Worm (Caenorhabditis elegans): ENCODE data around the gene T20D4.19.

Gene T20D4.19

DNA sequence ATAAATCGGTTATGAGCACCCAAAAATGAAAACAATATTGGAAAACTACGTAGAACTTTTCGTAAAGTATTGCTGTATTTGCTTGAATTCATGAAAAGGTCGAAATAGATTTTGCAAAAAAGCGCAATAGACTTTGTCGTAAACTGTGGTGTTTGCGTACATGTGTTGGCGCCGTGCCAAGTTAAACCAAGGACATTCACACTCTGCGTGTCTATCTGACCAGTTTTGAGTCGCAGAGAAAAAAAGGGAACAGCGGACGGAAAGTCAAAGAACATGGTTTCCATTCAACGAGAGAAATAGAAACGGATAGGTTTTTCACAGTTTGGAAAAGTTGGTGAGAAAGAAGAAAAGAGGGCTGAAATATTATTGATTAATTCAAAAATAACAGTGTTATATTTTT is 40.4 kb downstream of the T20D4.19 start (continued):
- TF ChIP-seq him-1 (tag; optimal IDR thresholded peaks at IDR 0.05) (no peak), K11D2.4 (GFP tag; IDR thresholded peaks at IDR 0.05) (0 out of 2 replicates have a peak, but pooled peaks have one; percentile 66), C06A6.2 (GFP tag; conservative IDR thresholded peaks at IDR 0.05) (peak; percentile 44; the same call in 1 of the 2 replicates), D2030.7 (GFP tag; IDR thresholded peaks at IDR 0.05) (no peak), lin-54 (GFP tag; optimal IDR thresholded peaks at IDR 0.05) (no peak), dox-1 (GFP tag; IDR thresholded peaks at IDR 0.05) (no peak), Y67H2A.10 (GFP tag; conservative IDR thresholded peaks at IDR 0.05) (no peak), aptf-3 (GFP tag; IDR thresholded peaks at IDR 0.05) (no peak), T07F8.4 (tag; optimal IDR thresholded peaks at IDR 0.05) (no peak), B0019.2 (GFP tag; conservative IDR thresholded peaks at IDR 0.05) (no peak), F22D6.2 (tag; optimal IDR thresholded peaks at IDR 0.05) (no peak), lin-26 (GFP tag; IDR thresholded peaks at IDR 0.05) (no peak)

DNA sequence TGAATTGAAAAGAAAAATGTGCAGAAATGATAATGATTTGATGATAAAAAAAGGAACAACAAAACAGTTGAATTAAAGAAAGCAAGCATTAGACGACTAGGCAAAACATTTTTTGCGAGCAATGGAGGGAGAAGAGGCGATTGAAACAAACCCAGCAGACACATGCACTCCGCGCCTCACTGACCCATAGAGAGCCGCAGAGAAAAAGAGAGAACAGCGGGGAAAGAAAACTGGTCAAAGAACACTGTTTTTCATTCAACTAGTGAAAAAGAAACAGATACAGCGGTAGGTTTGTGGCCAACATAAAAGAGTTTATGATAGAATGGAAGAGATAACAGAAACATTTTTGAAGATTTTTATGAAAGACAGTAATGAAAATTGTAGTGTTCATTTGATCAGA is 43.1 kb downstream of the T20D4.19 start:
- TF ChIP-seq him-1 (tag; optimal IDR thresholded peaks at IDR 0.05) (no peak), nfya-1 (tag; optimal IDR thresholded peaks at IDR 0.05; ENCODE audit: borderline replicate concordance, insufficient read depth) (no peak), attf-6 (GFP tag; IDR thresholded peaks at IDR 0.05) (no peak), hmg-1.2 (GFP tag; IDR thresholded peaks at IDR 0.05) (peak; percentile 60), D2030.7 (GFP tag; IDR thresholded peaks at IDR 0.05) (no peak), Y56A3A.18 (GFP tag; IDR thresholded peaks at IDR 0.05) (0 out of 2 replicates have a peak, but pooled peaks have one; percentile 12), attf-5 (GFP tag; optimal IDR thresholded peaks at IDR 0.05) (peak; percentile 37), dox-1 (GFP tag; IDR thresholded peaks at IDR 0.05) (peak; percentile 60), lin-54 (GFP tag; optimal IDR thresholded peaks at IDR 0.05) (no peak), Y67H2A.10 (GFP tag; conservative IDR thresholded peaks at IDR 0.05) (no peak), egl-44 (GFP tag; IDR thresholded peaks at IDR 0.05) (no peak), snpc-3.4 (tag; optimal IDR thresholded peaks at IDR 0.05) (no peak), zfh-2 (GFP tag; conservative IDR thresholded peaks at IDR 0.05) (peak; percentile 42; the same call in 1 of the 2 replicates), rpc-1 (optimal IDR thresholded peaks at IDR 0.05) (no peak), rpc-1 (tag; optimal IDR thresholded peaks at IDR 0.05) (no peak), snpc-4 (GFP tag; optimal IDR thresholded peaks at IDR 0.05) (no peak), snpc-4 (tag; optimal IDR thresholded peaks at IDR 0.05) (peak in 1 of 4 experiments; percentile 19), nhr-80 (tag; optimal IDR thresholded peaks at IDR 0.05) (peak; percentile 83), F52B5.7 (tag; optimal IDR thresholded peaks at IDR 0.05) (no peak), ets-4 (GFP tag; optimal IDR thresholded peaks at IDR 0.05) (no peak), ceh-79 (tag; optimal IDR thresholded peaks at IDR 0.05) (no peak), fkh-3 (tag; optimal IDR thresholded peaks at IDR 0.05) (no peak), ztf-22 (GFP tag; optimal IDR thresholded peaks at IDR 0.05) (no peak), ceh-27 (GFP tag; optimal IDR thresholded peaks at IDR 0.05) (no peak)

Measured in whole organism, young adult.